Worm (Caenorhabditis elegans): ENCODE measurements around the gene nmy-3.

The nmy-3 gene

ce11 chrIV:9321039-9321851 is 47.0 kb downstream of the nmy-3 start, which contains the start of the genes F49C12.12 and vha-17:
Gene F49C12.12 (minus strand): TSS chrIV:9321089.
Gene vha-17 (plus strand): TSS chrIV:9321801.
- TF ChIP-seq lir-3 (tag; optimal IDR thresholded peaks at IDR 0.05; ENCODE audit: poor library complexity) (no peak), irx-1 (tag; optimal IDR thresholded peaks at IDR 0.05) (no peak), snu-23 (GFP tag; optimal IDR thresholded peaks at IDR 0.05) (peak; percentile 68), ztf-11 (tag; optimal IDR thresholded peaks at IDR 0.05) (no peak), xbp-1 (tag; optimal IDR thresholded peaks at IDR 0.05) (peak; percentile 33), pax-3 (tag; optimal IDR thresholded peaks at IDR 0.05) (no peak), lin-35 (GFP tag; optimal IDR thresholded peaks at IDR 0.05) (peak; percentile 8 to 47), dpl-1 (GFP tag; optimal IDR thresholded peaks at IDR 0.05) (peak in 2 of 3 experiments; percentile 19 to 52), nhr-20 (tag; optimal IDR thresholded peaks at IDR 0.05) (peak; percentile 25), lin-14 (GFP tag; optimal IDR thresholded peaks at IDR 0.05) (peak; percentile 75), unc-86 (tag; optimal IDR thresholded peaks at IDR 0.05) (no peak), ceh-82 (tag; optimal IDR thresholded peaks at IDR 0.05) (peak in 1 of 3 experiments; percentile 14), nhr-71 (tag; optimal IDR thresholded peaks at IDR 0.05) (peak; percentile 32), nhr-19 (GFP tag; conservative IDR thresholded peaks at IDR 0.05) (0 out of 2 replicates have a peak, but pooled peaks have one; percentile 6), efl-1 (optimal IDR thresholded peaks at IDR 0.05) (peak; percentile 10 to 42), efl-1 (GFP tag; optimal IDR thresholded peaks at IDR 0.05 in 1 of 2) (peak; percentile 27 to 34), swsn-7 (tag; optimal IDR thresholded peaks at IDR 0.05) (peak; percentile 16), nhr-85 (tag) (peak; percentile 70), lsy-2 (tag; optimal IDR thresholded peaks at IDR 0.05) (peak in 1 of 2 experiments; percentile 52), nhr-237 (tag; optimal IDR thresholded peaks at IDR 0.05) (peak; percentile 13), nhr-47 (tag; optimal IDR thresholded peaks at IDR 0.05) (peak; percentile 31), blmp-1 (tag; optimal IDR thresholded peaks at IDR 0.05) (peak; percentile 26), skn-1 (tag; optimal IDR thresholded peaks at IDR 0.05) (peak; percentile 65), hlh-17 (GFP tag; optimal IDR thresholded peaks at IDR 0.05; ENCODE audit: borderline replicate concordance) (no peak), zip-4 (GFP tag; optimal IDR thresholded peaks at IDR 0.05) (peak; percentile 45), C16A3.4 (tag; optimal IDR thresholded peaks at IDR 0.05) (no peak), tbx-2 (tag; optimal IDR thresholded peaks at IDR 0.05) (peak; percentile 16), tlp-1 (tag; optimal IDR thresholded peaks at IDR 0.05) (no peak)

- TF ChIP-seq ama-1 (optimal IDR thresholded peaks at IDR 0.05) (no peak), ztf-11 (tag; optimal IDR thresholded peaks at IDR 0.05) (no peak), elt-3 (tag; optimal IDR thresholded peaks at IDR 0.05) (no peak), nhr-47 (tag; optimal IDR thresholded peaks at IDR 0.05) (peak; percentile 7), nhr-71 (tag; optimal IDR thresholded peaks at IDR 0.05) (no peak), lin-13 (GFP tag; optimal IDR thresholded peaks at IDR 0.05) (no peak), nhr-19 (GFP tag; conservative IDR thresholded peaks at IDR 0.05) (no peak), nhr-11 (tag; optimal IDR thresholded peaks at IDR 0.05) (no peak), mab-9 (GFP tag; IDR thresholded peaks at IDR 0.05) (no peak), nhr-90 (tag; optimal IDR thresholded peaks at IDR 0.05; ENCODE audit: poor library complexity) (peak; percentile 0), pag-3 (tag; optimal IDR thresholded peaks at IDR 0.05; ENCODE audit: borderline replicate concordance, insufficient read depth) (no peak), ceh-8 (GFP tag; optimal IDR thresholded peaks at IDR 0.05) (no peak), swsn-7 (tag; optimal IDR thresholded peaks at IDR 0.05) (no peak), efl-1 (optimal IDR thresholded peaks at IDR 0.05) (no peak), efl-1 (GFP tag; optimal IDR thresholded peaks at IDR 0.05 in 1 of 2) (peak in 1 of 2 experiments; percentile 68), ceh-63 (GFP tag; optimal IDR thresholded peaks at IDR 0.05) (no peak), Y116A8C.19 (tag; optimal IDR thresholded peaks at IDR 0.05; ENCODE audit: borderline replicate concordance) (no peak), egl-27 (tag; optimal IDR thresholded peaks at IDR 0.05) (no peak), hpl-2 (GFP tag; optimal IDR thresholded peaks at IDR 0.05) (peak; percentile 8), mdl-1 (tag; optimal IDR thresholded peaks at IDR 0.05) (no peak), irx-1 (tag; optimal IDR thresholded peaks at IDR 0.05) (no peak), C16A3.4 (tag; optimal IDR thresholded peaks at IDR 0.05) (no peak), lin-39 (tag; optimal IDR thresholded peaks at IDR 0.05) (no peak), sup-37 (GFP tag; optimal IDR thresholded peaks at IDR 0.05) (no peak), dpl-1 (GFP tag; optimal IDR thresholded peaks at IDR 0.05) (no peak), nhr-84 (tag; optimal IDR thresholded peaks at IDR 0.05) (no peak), skn-1 (tag; optimal IDR thresholded peaks at IDR 0.05) (no peak), nhr-237 (tag; optimal IDR thresholded peaks at IDR 0.05) (no peak), ceh-88 (GFP tag; IDR thresholded peaks at IDR 0.05) (no peak), xbp-1 (tag; optimal IDR thresholded peaks at IDR 0.05) (no peak), unc-30 (tag; optimal IDR thresholded peaks at IDR 0.05) (no peak), lin-35 (GFP tag; optimal IDR thresholded peaks at IDR 0.05) (peak in 1 of 2 experiments; percentile 6), efl-3 (GFP tag; optimal IDR thresholded peaks at IDR 0.05) (no peak)
Measured at ce11 chrIV:9322489-9322888, 48.2 kb downstream of the nmy-3 start.

Measured in whole organism, L1 larva.